Worm (Caenorhabditis elegans): Measurements from ENCODE around the gene bli-5.
A peak's percentile ranks its signal among the peaks of the same experiment; 100 is the strongest.

Gene bli-5

DNA sequence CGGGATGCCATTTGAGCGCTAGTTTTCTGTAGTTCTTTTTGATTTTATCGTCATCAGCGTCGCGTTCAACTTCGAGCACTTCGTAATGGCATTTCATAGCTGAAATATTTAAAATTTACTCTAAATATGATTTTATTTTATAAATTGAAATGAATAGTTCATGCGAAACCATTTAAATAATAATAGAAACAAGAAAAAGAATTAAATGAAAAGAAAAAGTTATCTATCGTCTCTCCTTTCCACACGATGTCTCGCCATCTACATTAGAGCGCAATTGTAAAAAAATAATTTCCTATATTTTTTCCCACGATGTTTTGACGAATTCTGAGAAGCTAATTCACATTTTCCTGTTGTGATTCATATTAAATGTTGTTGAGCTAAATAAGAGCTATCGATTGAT, 36.3 kb downstream of the bli-5 start, which contains the start of gene dnj-17:
Gene dnj-17 (minus strand): TSS at position 101 of the 400 bp plus-strand sequence.
- TF ChIP-seq nhr-11 (tag; optimal IDR thresholded peaks at IDR 0.05) (no peak), Y22D7AL.16 (tag; optimal IDR thresholded peaks at IDR 0.05) (no peak), sox-2 (GFP tag; IDR thresholded peaks at IDR 0.05) (no peak)

DNA sequence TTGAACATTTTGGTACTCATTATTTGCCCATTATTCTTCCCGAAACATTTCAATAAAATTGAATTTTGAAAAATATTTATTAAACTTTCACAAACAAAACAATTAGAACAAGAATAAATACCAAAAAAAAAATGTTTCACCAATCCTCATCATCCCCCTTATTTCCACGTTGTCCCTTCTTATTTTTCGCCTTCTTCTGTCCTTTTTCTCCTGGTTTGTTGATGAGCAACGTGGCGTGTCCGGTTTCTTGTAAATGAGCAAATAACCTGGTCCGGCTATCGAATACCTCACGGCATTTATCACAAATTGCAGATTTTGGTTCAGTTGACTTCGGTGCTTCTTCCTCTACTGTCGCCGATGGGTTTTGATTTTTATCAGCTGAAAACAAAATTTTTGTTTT, 38.8 kb downstream of the bli-5 start:
- TF ChIP-seq ceh-48 (tag; optimal IDR thresholded peaks at IDR 0.05) = no peak
- TF ChIP-seq eyg-1 (tag; optimal IDR thresholded peaks at IDR 0.05) = no peak
- TF ChIP-seq nfya-1 (tag; optimal IDR thresholded peaks at IDR 0.05) = no peak

DNA sequence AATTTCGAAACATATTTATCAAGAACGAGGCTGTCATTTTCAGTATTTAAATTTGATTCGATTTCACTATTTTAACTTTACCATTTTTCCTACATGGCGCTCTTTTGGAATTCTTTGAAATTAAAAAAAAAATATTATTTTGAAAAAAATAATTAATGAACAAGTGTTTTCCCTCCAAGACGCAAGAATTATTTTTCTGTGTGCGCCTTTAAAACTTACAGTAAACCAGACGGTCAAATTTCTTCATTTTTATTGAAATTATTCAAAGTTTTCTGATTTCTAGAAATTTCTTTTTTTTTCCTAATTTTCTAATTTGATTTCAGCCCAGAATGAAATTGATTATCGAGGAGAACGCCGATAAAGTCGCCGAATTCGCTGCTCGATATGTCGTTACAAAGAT, 40.5 kb downstream of the bli-5 start, which contains the start of gene T03F6.3:
Gene T03F6.3 (plus strand): TSS at position 318 of the 400 bp plus-strand sequence.
- TF ChIP-seq syd-9 (tag; optimal IDR thresholded peaks at IDR 0.05) = no peak
- TF ChIP-seq mec-3 (tag; optimal IDR thresholded peaks at IDR 0.05; ENCODE audit: borderline replicate concordance) = no peak
- no peak for TF ChIP-seq gmeb-2 (tag; optimal IDR thresholded peaks at IDR 0.05)
- TF ChIP-seq ceh-31 (tag; optimal IDR thresholded peaks at IDR 0.05) = no peak
- no peak for TF ChIP-seq hlh-8 (tag; optimal IDR thresholded peaks at IDR 0.05)
- TF ChIP-seq F13H6.1 (tag; optimal IDR thresholded peaks at IDR 0.05) = no peak
- TF ChIP-seq pqm-1 (tag; optimal IDR thresholded peaks at IDR 0.05) = no peak
- no peak for TF ChIP-seq unc-86 (tag; optimal IDR thresholded peaks at IDR 0.05)
- no peak for TF ChIP-seq ceh-24 (tag; optimal IDR thresholded peaks at IDR 0.05)
- TF ChIP-seq sdc-2 (tag; optimal IDR thresholded peaks at IDR 0.05) = no peak
- no peak for TF ChIP-seq fkh-6 (tag; optimal IDR thresholded peaks at IDR 0.05)
- TF ChIP-seq ttx-3 (tag; optimal IDR thresholded peaks at IDR 0.05) = no peak
- TF ChIP-seq ceh-9 (tag; optimal IDR thresholded peaks at IDR 0.05) = no peak
- TF ChIP-seq hlh-30 (tag; optimal IDR thresholded peaks at IDR 0.05; ENCODE audit: insufficient read depth) = no peak
- TF ChIP-seq T23F11.4 (GFP tag; optimal IDR thresholded peaks at IDR 0.05) = no peak
- TF ChIP-seq ceh-45 (GFP tag; IDR thresholded peaks at IDR 0.05) = no peak
- TF ChIP-seq dve-1 (tag; optimal IDR thresholded peaks at IDR 0.05) = no peak
- no peak for TF ChIP-seq ceh-2 (tag; optimal IDR thresholded peaks at IDR 0.05)

DNA sequence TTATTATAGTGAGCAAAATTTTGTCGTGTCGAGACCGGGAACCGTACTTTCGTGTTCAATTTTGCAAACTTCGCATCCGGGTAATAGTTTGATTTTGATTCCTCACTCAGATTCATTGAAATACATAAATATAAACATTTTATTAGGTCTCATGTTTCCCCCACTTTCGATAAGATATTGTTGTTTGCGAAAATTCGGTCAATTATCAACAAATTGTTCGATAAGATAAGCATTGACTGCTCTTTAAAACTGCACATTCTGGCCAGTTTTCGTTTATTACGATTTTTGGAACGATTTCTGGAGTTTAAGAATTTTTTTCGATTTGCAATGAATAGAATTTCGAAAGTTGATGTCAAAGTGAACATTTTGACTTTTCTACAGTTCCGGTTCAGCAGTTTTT, 40.9 kb downstream of the bli-5 start:
- no peak for TF ChIP-seq ttx-3 (tag; optimal IDR thresholded peaks at IDR 0.05)
- no peak for TF ChIP-seq lin-11 (tag; optimal IDR thresholded peaks at IDR 0.05)
- TF ChIP-seq elt-2 (tag; optimal IDR thresholded peaks at IDR 0.05) = peak; percentile 92

DNA sequence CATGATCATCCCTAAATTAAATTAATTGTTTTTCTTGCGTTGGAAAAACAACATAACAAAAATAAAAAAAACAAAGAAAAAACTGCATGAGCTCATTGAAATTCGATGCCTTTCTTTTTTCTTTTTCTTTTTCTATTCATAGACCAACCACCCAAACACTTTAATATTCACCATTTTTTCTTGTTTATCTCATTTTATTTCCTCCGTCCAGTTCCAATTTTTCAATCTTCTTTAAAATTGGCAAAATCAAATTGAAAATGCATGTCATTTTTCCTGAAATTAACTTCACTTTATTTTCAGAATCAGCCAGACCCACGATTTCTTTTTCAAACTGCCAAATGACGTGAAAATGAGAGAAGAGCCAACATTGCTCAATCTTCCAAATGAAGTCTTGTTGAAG, 43.7 kb downstream of the bli-5 start, which contains the start of gene T03F6.4:
Gene T03F6.4 (plus strand): TSS at position 301 of the 400 bp plus-strand sequence.
- TF ChIP-seq ceh-22 (tag; optimal IDR thresholded peaks at IDR 0.05) (no peak), syd-9 (tag; optimal IDR thresholded peaks at IDR 0.05) (no peak), sox-2 (GFP tag; IDR thresholded peaks at IDR 0.05) (no peak), ets-4 (tag; optimal IDR thresholded peaks at IDR 0.05) (no peak), mec-3 (tag; optimal IDR thresholded peaks at IDR 0.05; ENCODE audit: borderline replicate concordance) (no peak), K09A11.1 (tag; optimal IDR thresholded peaks at IDR 0.05; ENCODE audit: insufficient read depth) (no peak)

DNA sequence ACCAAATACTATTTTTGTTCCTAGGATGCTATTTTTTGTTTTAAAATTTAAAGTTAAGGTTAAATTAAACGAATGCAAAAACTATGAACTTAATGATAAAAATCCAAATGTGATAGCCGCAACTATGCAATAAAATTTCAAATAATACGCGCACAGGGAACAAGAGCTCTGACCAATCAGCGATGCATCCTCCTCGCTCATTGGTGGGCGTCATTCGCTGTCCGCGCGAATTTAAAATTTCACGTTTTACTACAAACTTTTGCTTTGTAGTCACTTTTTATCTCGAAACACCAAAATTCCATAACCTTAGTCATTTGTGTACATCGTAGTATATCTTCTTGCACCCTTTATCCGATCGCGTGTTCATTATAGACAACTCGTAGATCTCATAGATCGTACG, 46.4 kb downstream of the bli-5 start:
- TF ChIP-seq nfya-1 (tag; optimal IDR thresholded peaks at IDR 0.05) (peak; percentile 58), dve-1 (tag; optimal IDR thresholded peaks at IDR 0.05) (no peak)

DNA sequence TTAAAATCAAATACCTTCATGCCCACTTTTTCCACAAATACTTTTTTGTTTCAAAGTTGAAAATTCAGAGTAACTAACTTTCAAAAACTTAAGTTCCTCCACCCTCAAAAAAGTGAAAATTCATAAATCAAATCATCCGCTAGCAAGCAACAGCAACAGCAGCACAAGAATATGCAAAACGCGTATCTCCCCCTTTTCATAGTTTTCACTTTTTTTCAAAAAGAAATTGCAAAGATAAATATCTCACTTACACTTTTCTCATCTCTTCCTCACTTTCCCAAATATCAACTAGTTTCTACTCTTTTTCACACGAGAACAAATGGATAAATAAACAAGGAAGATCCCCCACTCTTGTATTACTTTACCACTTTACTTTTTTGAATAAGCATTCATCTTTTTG, 47.9 kb downstream of the bli-5 start:
- TF ChIP-seq odd-2 (tag; optimal IDR thresholded peaks at IDR 0.05) (no peak), pha-2 (tag; optimal IDR thresholded peaks at IDR 0.05) (no peak), unc-42 (tag; optimal IDR thresholded peaks at IDR 0.05) (peak; percentile 26)
